Fruit fly (Drosophila melanogaster) whole organism, prepupa: ENCODE data around the gene lush.
A peak's percentile ranks its signal among the peaks of the same experiment; 100 is the strongest.

Experiments
- CG10669 ChIP-seq: fragments of 200-800 bp; sonication (Bioruptor generic); optimal IDR thresholded peaks from 3 replicates; lab custom pipeline; 2018; ENCODE audit warnings: missing biosample characterization, mild to moderate bottlenecking, missing genetic modification characterization, moderate library complexity
- CG11294 ChIP-seq: fragments of 200-800 bp; sonication (Bioruptor generic); IDR thresholded peaks from 2 replicates; pipeline ENCODE4 v1.3.6; 2022; ENCODE audit warnings: missing biosample characterization, missing genetic modification characterization
- CG3032 ChIP-seq: fragments of 200-800 bp; optimal IDR thresholded peaks from 2 replicates; lab custom pipeline; 2019; ENCODE audit warnings: missing biosample characterization, mild to moderate bottlenecking, missing genetic modification characterization, moderate library complexity
- CG31627 ChIP-seq: fragments of 200-800 bp; sonication (Bioruptor generic); optimal IDR thresholded peaks from 3 replicates; lab custom pipeline; 2016; ENCODE audit warnings: missing biosample characterization, missing genetic modification characterization
- CG34406 ChIP-seq: fragments of 200-800 bp; sonication (Bioruptor generic); optimal IDR thresholded peaks from 3 replicates; lab custom pipeline; 2016; ENCODE audit warnings: missing biosample characterization, missing genetic modification characterization
- CG4318 ChIP-seq: fragments of 200-800 bp; sonication (Bioruptor generic); optimal IDR thresholded peaks from 3 replicates; lab custom pipeline; 2017; ENCODE audit warnings: missing biosample characterization, mild to moderate bottlenecking, missing genetic modification characterization
- CG6808 ChIP-seq: fragments of 200-800 bp; sonication (Bioruptor generic); optimal IDR thresholded peaks from 3 replicates; lab custom pipeline; 2017; ENCODE audit warnings: missing biosample characterization, missing genetic modification characterization, mild to moderate bottlenecking, moderate library complexity, missing genetic modification reagents
- CG6854 ChIP-seq: fragments of 200-800 bp; sonication (Bioruptor generic); optimal IDR thresholded peaks from 2 replicates; lab custom pipeline; 2017; ENCODE audit warnings: missing biosample characterization, mild to moderate bottlenecking, missing genetic modification characterization
- CG8119 ChIP-seq: fragments of 200-800 bp; sonication (Bioruptor generic); IDR thresholded peaks from 3 replicates; pipeline ENCODE4 v1.3.6; 2022; ENCODE audit warnings: missing biosample characterization, missing genetic modification characterization
- Eip75B ChIP-seq: fragments of 200-800 bp; sonication (Bioruptor generic); optimal IDR thresholded peaks from 3 replicates; lab custom pipeline; 2016; ENCODE audit warnings: missing biosample characterization, missing genetic modification characterization
- Eip78C ChIP-seq: fragments of 200-800 bp; sonication (Bioruptor generic); peaks from one replicate; lab custom pipeline; 2016; ENCODE audit warnings: missing biosample characterization, missing genetic modification characterization
- Eip93F ChIP-seq: fragments of 200-800 bp; sonication (Bioruptor generic); optimal IDR thresholded peaks from 2 replicates; lab custom pipeline; 2016; ENCODE audit warnings: missing biosample characterization, mild to moderate bottlenecking, missing genetic modification characterization
- Ets21C ChIP-seq: fragments of 200-800 bp; sonication (Bioruptor generic); optimal IDR thresholded peaks from 3 replicates; lab custom pipeline; 2016; ENCODE audit warnings: missing biosample characterization, missing genetic modification characterization
- Ets96B ChIP-seq: fragments of 200-800 bp; optimal IDR thresholded peaks from 2 replicates; lab custom pipeline; 2019; ENCODE audit warnings: missing biosample characterization, mild to moderate bottlenecking, missing genetic modification characterization, moderate library complexity
- Hr38 ChIP-seq: sonication (Bioruptor generic); optimal IDR thresholded peaks from 2 replicates; lab custom pipeline; 2016; ENCODE audit warnings: missing biosample characterization, missing genetic modification characterization
- Hr4 ChIP-seq: fragments of 200-800 bp; sonication (Bioruptor generic); optimal IDR thresholded peaks from 3 replicates; lab custom pipeline; 2016; ENCODE audit warnings: missing biosample characterization, missing genetic modification characterization
- Lpt ChIP-seq: fragments of 200-800 bp; sonication (Bioruptor generic); optimal IDR thresholded peaks from 3 replicates; lab custom pipeline; 2016; ENCODE audit warnings: missing biosample characterization, missing genetic modification characterization
- OdsH ChIP-seq: fragments of 200-800 bp; sonication (Bioruptor generic); optimal IDR thresholded peaks from 3 replicates; lab custom pipeline; 2016; ENCODE audit warnings: missing biosample characterization, missing genetic modification characterization
- achi ChIP-seq: fragments of 200-800 bp; sonication (Bioruptor generic); optimal IDR thresholded peaks from 3 replicates; lab custom pipeline; 2016; ENCODE audit warnings: missing biosample characterization, missing genetic modification characterization
- acj6 ChIP-seq: fragments of 200-800 bp; sonication (Bioruptor generic); optimal IDR thresholded peaks from 3 replicates; lab custom pipeline; 2016; ENCODE audit warnings: missing biosample characterization, missing genetic modification characterization
- cyc ChIP-seq: fragments of 200-800 bp; sonication (Bioruptor generic); optimal IDR thresholded peaks from 3 replicates; lab custom pipeline; 2016; ENCODE audit warnings: missing biosample characterization, missing genetic modification characterization
- dsx ChIP-seq: fragments of 200-800 bp; optimal IDR thresholded peaks from 3 replicates; lab custom pipeline; 2019; ENCODE audit warnings: missing biosample characterization, mild to moderate bottlenecking, missing genetic modification characterization, moderate library complexity; ENCODE audit not compliant: poor library complexity, severe bottlenecking
- eg ChIP-seq: fragments of 200-800 bp; sonication (Bioruptor generic); IDR thresholded peaks from 3 replicates; pipeline ENCODE4 v1.3.6; 2022; ENCODE audit warnings: missing biosample characterization, missing genetic modification characterization
- fkh ChIP-seq: fragments of 200-800 bp; sonication (Bioruptor generic); optimal IDR thresholded peaks from 3 replicates; lab custom pipeline; 2017; ENCODE audit warnings: missing biosample characterization, mild to moderate bottlenecking, missing genetic modification characterization, moderate library complexity
- lz ChIP-seq: fragments of 200-800 bp; sonication (Bioruptor generic); optimal IDR thresholded peaks from 3 replicates; lab custom pipeline; 2016; ENCODE audit warnings: missing biosample characterization, missing genetic modification characterization
- net ChIP-seq: fragments of 200-800 bp; sonication (Bioruptor generic); optimal IDR thresholded peaks from 3 replicates; lab custom pipeline; 2016; ENCODE audit warnings: missing biosample characterization, missing genetic modification characterization
- ss ChIP-seq, 2 experiments: fragments of 200-800 bp; sonication (Bioruptor generic); optimal IDR thresholded peaks; 2 replicates in 1 of 2; 3 replicates in 1 of 2; lab custom pipeline; 2017 to 2018; ENCODE audit warnings: mild to moderate bottlenecking in 2 of 2, missing biosample characterization in 2 of 2, missing genetic modification characterization in 2 of 2, moderate library complexity in 1 of 2
- svp ChIP-seq: fragments of 200-800 bp; sonication (Bioruptor generic); peaks from one replicate; lab custom pipeline; 2016; ENCODE audit warnings: missing biosample characterization, missing genetic modification characterization
- vri ChIP-seq: fragments of 200-800 bp; sonication (Bioruptor generic); optimal IDR thresholded peaks from 3 replicates; lab custom pipeline; 2016; ENCODE audit warnings: missing biosample characterization, mild to moderate bottlenecking, missing genetic modification characterization

The lush gene

dm6 chr3L:19650588-19650987 is 44.7 kb upstream of the lush start (continued):
- peak; percentile 58 for TF ChIP-seq CG3032 (tag; lab: Kevin White, UChicago)
- TF ChIP-seq Ets96B (tag; lab: Kevin White, UChicago) = peak; percentile 34
- peak; percentile 93 for TF ChIP-seq eg (GFP tag; lab: Robert Waterston, UW)
- no peak for TF ChIP-seq cyc (GFP tag; lab: Kevin White, UChicago)
- peak; percentile 67 for TF ChIP-seq CG6854 (GFP tag; lab: Kevin White, UChicago)
- no peak for TF ChIP-seq dsx (GFP tag; lab: Kevin White, UChicago)
- TF ChIP-seq acj6 (GFP tag; lab: Kevin White, UChicago) = peak; percentile 33
- TF ChIP-seq Eip78C = peak; percentile 75
- no peak for TF ChIP-seq fkh (GFP tag; lab: Kevin White, UChicago)
- TF ChIP-seq CG31627 = no peak
- TF ChIP-seq achi (GFP tag; lab: Kevin White, UChicago) = no peak
- peak; percentile 77 for TF ChIP-seq net (GFP tag; lab: Kevin White, UChicago)
- TF ChIP-seq CG4318 (GFP tag; lab: Kevin White, UChicago) = no peak
- TF ChIP-seq Lpt (GFP tag; lab: Kevin White, UChicago) = no peak
- TF ChIP-seq CG6808 (GFP tag; lab: Kevin White, UChicago) = peak; percentile 58
- TF ChIP-seq CG10669 (GFP tag; lab: Kevin White, UChicago) = peak; percentile 60
- TF ChIP-seq svp = peak; percentile 64
- TF ChIP-seq CG8119 (GFP tag; lab: Robert Waterston, UW) = peak; percentile 71
- TF ChIP-seq CG11294 (GFP tag; lab: Robert Waterston, UW) = no peak; the same call in 1 of the 2 replicates
- TF ChIP-seq, all 60 proteins: peak for 40

- TF ChIP-seq OdsH (no peak), Eip78C (peak; percentile 30), Ets96B (tag; lab: Kevin White, UChicago) (no peak), fkh (GFP tag; lab: Kevin White, UChicago) (no peak)
Observed at dm6 chr3L:19650121-19650520, 44.2 kb upstream of the lush start.

- peak; percentile 91 for TF ChIP-seq svp
- TF ChIP-seq Eip93F (GFP tag; lab: Kevin White, UChicago) = peak; percentile 17
- TF ChIP-seq CG34406 (GFP tag; lab: Kevin White, UChicago) = no peak
- TF ChIP-seq, all 60 proteins: peak for 2
Observed at dm6 chr3L:19649374-19649948, 43.6 kb upstream of the lush start, which contains the start of gene Oat. Gene Oat (minus strand): TSS chr3L:19649851.

- TF ChIP-seq Eip93F (GFP tag; lab: Kevin White, UChicago) = peak; percentile 20
- no peak for TF ChIP-seq OdsH
- TF ChIP-seq svp = peak; percentile 92
- no peak for TF ChIP-seq ss (GFP tag; optimal IDR thresholded peaks at IDR 0.05; lab: Kevin White, UChicago)
- no peak for TF ChIP-seq CG6808 (GFP tag; lab: Kevin White, UChicago)
- TF ChIP-seq vri (GFP tag; lab: Kevin White, UChicago) = peak; percentile 73
- no peak for TF ChIP-seq achi (GFP tag; lab: Kevin White, UChicago)
Observed at dm6 chr3L:19648648-19649047, 42.8 kb upstream of the lush start.

dm6 chr3L:19646292-19646691 is 40.4 kb upstream of the lush start:
- TF ChIP-seq Eip75B (GFP tag; lab: Kevin White, UChicago) (no peak), Hr4 (GFP tag; lab: Kevin White, UChicago) (no peak), achi (GFP tag; lab: Kevin White, UChicago) (no peak), fkh (GFP tag; lab: Kevin White, UChicago) (no peak), acj6 (GFP tag; lab: Kevin White, UChicago) (no peak), lz (GFP tag; lab: Kevin White, UChicago) (no peak), Eip93F (GFP tag; lab: Kevin White, UChicago) (no peak), Hr38 (GFP tag; lab: Kevin White, UChicago) (no peak), Ets21C (GFP tag; lab: Kevin White, UChicago) (no peak), eg (GFP tag; lab: Robert Waterston, UW) (no peak)
- TF ChIP-seq, all 60 proteins: peak for 0
